Worm (Caenorhabditis elegans) whole organism, L2 larva: ENCODE measurements around the gene srh-283.

Source experiments
- ama-1 ChIP-seq: fragments of 150-350 bp; optimal IDR thresholded peaks from 2 replicates; lab custom pipeline; 2018; ENCODE audit warnings: inconsistent platforms
- zag-1 ChIP-seq: fragments of 150-350 bp; optimal IDR thresholded peaks from 2 replicates; lab custom pipeline; 2014; ENCODE audit warnings: missing biosample characterization, missing genetic modification characterization

- no peak for TF ChIP-seq ama-1 (lab: Kevin White, UChicago)
- TF ChIP-seq zag-1 (tag; lab: Kevin White, UChicago) = no peak
Measured at ce11 chrV:17739801-17740200, 25.3 kb upstream of the srh-283 start, which contains the start of gene cutl-4.
